Worm (Caenorhabditis elegans) whole organism, young adult: ENCODE data around the gene oac-8.

Experiments used
- F57A8.1 ChIP-seq: fragments of 200-800 bp; sonication (Bioruptor generic); optimal IDR thresholded peaks from 2 replicates; lab custom pipeline; 2018; ENCODE audit warnings: mild to moderate bottlenecking, missing genetic modification characterization, moderate library complexity, missing compliant biosample characterization
- K12H6.12 ChIP-seq: fragments of 200-800 bp; sonication (Bioruptor generic); optimal IDR thresholded peaks from 2 replicates; lab custom pipeline; 2018; ENCODE audit warnings: mild to moderate bottlenecking, missing genetic modification characterization, missing compliant biosample characterization
- Y53G8AR.9 ChIP-seq: fragments of 200-800 bp; sonication (Bioruptor generic); conservative IDR thresholded peaks from 2 replicates; pipeline ENCODE4 v1.3.6; 2022; ENCODE audit warnings: missing genetic modification reagents, missing genetic modification characterization, missing compliant biosample characterization
- dpl-1 ChIP-seq: fragments of 150-350 bp; optimal IDR thresholded peaks from 2 replicates; lab custom pipeline; 2014; ENCODE audit warnings: missing biosample characterization, missing genetic modification reagents, missing genetic modification characterization
- snpc-4 ChIP-seq, 5 experiments: fragments of 150-350 bp in 1 of 5; sonication (generic microtip) in 4 of 5; optimal IDR thresholded peaks; 2 replicates each; lab custom pipeline; 2014 to 2018; ENCODE audit warnings: missing genetic modification characterization in 5 of 5, missing biosample characterization in 3 of 5, antibody characterized with exemption in 2 of 5, mild to moderate bottlenecking in 2 of 5, missing compliant biosample characterization in 2 of 5, missing genotype in 2 of 5, moderate library complexity in 2 of 5, missing genetic modification reagents in 1 of 5
- ztf-3 ChIP-seq: fragments of 200-800 bp; sonication (Bioruptor generic); optimal IDR thresholded peaks from 2 replicates; lab custom pipeline; 2018; ENCODE audit warnings: mild to moderate bottlenecking, missing genetic modification characterization, missing compliant biosample characterization

ce11 chrIV:10570065-10570464 lies 14.3 kb upstream of the oac-8 start:
- no peak for TF ChIP-seq snpc-4 (GFP tag; optimal IDR thresholded peaks at IDR 0.05; lab: Kevin White, UChicago)
- no peak for TF ChIP-seq snpc-4 (tag; optimal IDR thresholded peaks at IDR 0.05; lab: Kevin White, UChicago)
- TF ChIP-seq K12H6.12 (tag; lab: Kevin White, UChicago), result no peak
- no peak for TF ChIP-seq ztf-3 (GFP tag; lab: Kevin White, UChicago)
- no peak for TF ChIP-seq dpl-1 (GFP tag; lab: Kevin White, UChicago)
- TF ChIP-seq Y53G8AR.9 (GFP tag; lab: Robert Waterston, UW), result no peak
- TF ChIP-seq F57A8.1 (GFP tag; lab: Kevin White, UChicago), result no peak
